Fruit fly (Drosophila melanogaster) whole organism: ENCODE results near the gene CG11037.

Experiments
- CG8478 ChIP-seq: fragments of >200 bp; optimal IDR thresholded peaks from 2 replicates; lab custom pipeline; 2018; ENCODE audit warnings: inconsistent platforms
- pan ChIP-seq: fragments of >200 bp; optimal IDR thresholded peaks from 2 replicates; lab custom pipeline; 2017
- psq ChIP-seq: fragments of >200 bp; optimal IDR thresholded peaks from 2 replicates; lab custom pipeline; 2017

- TF ChIP-seq pan (no peak), CG8478 (lab: Kevin White, UChicago) (no peak), psq (lab: Kevin White, UChicago) (no peak)
Observed at dm6 chr3L:20962455-20962854, 1.3 kb upstream of the CG11037 start, which contains the start of gene CG10587.
